Fruit fly (Drosophila melanogaster): ENCODE measurements around the gene spri.

The spri gene

DNA sequence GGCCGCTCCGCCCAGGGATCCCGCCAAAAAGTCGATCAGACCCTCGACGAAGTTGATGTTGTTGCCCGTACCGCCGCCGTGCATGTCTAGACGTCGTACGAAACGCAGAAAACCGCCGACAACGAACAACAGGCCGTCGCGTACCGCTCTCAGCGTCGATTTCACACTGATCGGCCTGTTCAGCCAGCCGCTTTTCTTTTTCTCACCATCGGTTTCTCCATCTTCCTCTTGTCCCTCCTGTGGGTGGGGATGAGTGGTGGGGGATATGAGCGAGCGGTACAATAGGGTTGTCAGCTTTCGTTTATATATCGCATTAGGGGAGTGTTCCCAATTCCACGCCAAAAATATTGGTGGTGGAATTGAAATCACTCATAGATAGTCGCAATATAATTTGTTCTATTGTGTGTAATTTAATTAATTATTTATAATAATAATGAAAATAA is 16.3 kb upstream of the spri start (continued):
- no peak for TF ChIP-seq CG18011 (GFP tag; optimal IDR thresholded peaks at IDR 0.05)
- TF ChIP-seq schlank (tag; optimal IDR thresholded peaks at IDR 0.05) = no peak
- TF ChIP-seq CG9817 (tag; optimal IDR thresholded peaks at IDR 0.05) = peak; percentile 75
- TF ChIP-seq oc (tag; optimal IDR thresholded peaks at IDR 0.05) = no peak
- peak; percentile 22 for TF ChIP-seq MTF-1 (GFP tag; optimal IDR thresholded peaks at IDR 0.05; ENCODE audit: borderline replicate concordance)
- peak; percentile 64 for TF ChIP-seq dysf (GFP tag; IDR thresholded peaks at IDR 0.05)
- no peak for TF ChIP-seq CG7963 (GFP tag; IDR thresholded peaks at IDR 0.05; ENCODE audit: partially characterized antibody)
- no peak for TF ChIP-seq Hand (GFP tag; optimal IDR thresholded peaks at IDR 0.05)
- TF ChIP-seq CG13775 (GFP tag; optimal IDR thresholded peaks at IDR 0.05) = peak; percentile 40
- TF ChIP-seq CG43689 (GFP tag; IDR thresholded peaks at IDR 0.05) = no peak
- TF ChIP-seq CG4424 (GFP tag; optimal IDR thresholded peaks at IDR 0.05) = peak; percentile 31
- TF ChIP-seq CG14667 (GFP tag; IDR thresholded peaks at IDR 0.05) = peak; percentile 45; the same call in 1 of the 2 replicates
- peak; percentile 20 for TF ChIP-seq unpg (GFP tag; optimal IDR thresholded peaks at IDR 0.05)
- peak; percentile 24; the same call in 1 of the 2 replicates for TF ChIP-seq ranshi (GFP tag; IDR thresholded peaks at IDR 0.05)
- no peak for TF ChIP-seq ab (GFP tag; optimal IDR thresholded peaks at IDR 0.05)
- TF ChIP-seq CG2712 (tag; optimal IDR thresholded peaks at IDR 0.05) = peak; percentile 49
- TF ChIP-seq Sox100B (GFP tag; optimal IDR thresholded peaks at IDR 0.05) = peak; percentile 45
- TF ChIP-seq CG33213 (GFP tag; optimal IDR thresholded peaks at IDR 0.05) = no peak
- TF ChIP-seq Drgx (GFP tag; IDR thresholded peaks at IDR 0.05) = no peak
- peak in 1 of 2 experiments; percentile 5 for TF ChIP-seq Trl (optimal IDR thresholded peaks at IDR 0.05)
- TF ChIP-seq Trl (GFP tag; optimal IDR thresholded peaks at IDR 0.05) = no peak
- peak; percentile 28; the same call in 1 of the 2 replicates for TF ChIP-seq CG11085 (GFP tag; IDR thresholded peaks at IDR 0.05)
- peak; percentile 52; the same call in 2 of the 3 replicates for TF ChIP-seq tgo (GFP tag; IDR thresholded peaks at IDR 0.05)
- no peak for TF ChIP-seq pfk (GFP tag; optimal IDR thresholded peaks at IDR 0.05)
- peak; percentile 46; the same call in 2 of the 3 replicates for TF ChIP-seq Dbx (GFP tag; IDR thresholded peaks at IDR 0.05)
- TF ChIP-seq CG34422 (GFP tag; IDR thresholded peaks at IDR 0.05) = peak; percentile 55; the same call in 2 of the 3 replicates
- peak; percentile 32; the same call in 1 of the 2 replicates for TF ChIP-seq HLH3B (GFP tag; IDR thresholded peaks at IDR 0.05)
- peak; percentile 50 for TF ChIP-seq amos (GFP tag; IDR thresholded peaks at IDR 0.05; ENCODE audit: partially characterized antibody)
- TF ChIP-seq Doc2 (GFP tag; IDR thresholded peaks at IDR 0.05) = no peak
- peak; percentile 44 for TF ChIP-seq CG2120 (GFP tag; optimal IDR thresholded peaks at IDR 0.05)
- no peak for TF ChIP-seq Hmx (GFP tag; optimal IDR thresholded peaks at IDR 0.05)
- TF ChIP-seq ERR (GFP tag; optimal IDR thresholded peaks at IDR 0.05) = no peak
- TF ChIP-seq zfh2 (GFP tag; optimal IDR thresholded peaks at IDR 0.05) = no peak
- no peak for TF ChIP-seq mirr (GFP tag; optimal IDR thresholded peaks at IDR 0.05)
- no peak for TF ChIP-seq D19B (GFP tag; optimal IDR thresholded peaks at IDR 0.05)
- TF ChIP-seq CG13287 (GFP tag; IDR thresholded peaks at IDR 0.05; ENCODE audit: partially characterized antibody) = no peak; the same call in 1 of the 2 replicates
- TF ChIP-seq dpn (GFP tag; optimal IDR thresholded peaks at IDR 0.05) = peak in 1 of 2 experiments; percentile 40
- TF ChIP-seq run (tag; optimal IDR thresholded peaks at IDR 0.05) = no peak
- TF ChIP-seq Mrtf (GFP tag; IDR thresholded peaks at IDR 0.05) = peak; percentile 23; the same call in 1 of the 3 replicates
- TF ChIP-seq ind (GFP tag; optimal IDR thresholded peaks at IDR 0.05) = peak; percentile 66
- peak; percentile 1 for TF ChIP-seq HLH54F (GFP tag; optimal IDR thresholded peaks at IDR 0.05)
- peak; percentile 55 for TF ChIP-seq CG3847 (GFP tag; IDR thresholded peaks at IDR 0.05)
- TF ChIP-seq CG8388 (GFP tag; optimal IDR thresholded peaks at IDR 0.05) = peak; percentile 10
- no peak for TF ChIP-seq bab2 (GFP tag; optimal IDR thresholded peaks at IDR 0.05)
- no peak for TF ChIP-seq CG34224 (GFP tag; IDR thresholded peaks at IDR 0.05; ENCODE audit: partially characterized antibody)
- TF ChIP-seq CG10959 (GFP tag; IDR thresholded peaks at IDR 0.05) = peak; percentile 26; the same call in 1 of the 2 replicates
- TF ChIP-seq crol (GFP tag; IDR thresholded peaks at IDR 0.05) = peak; percentile 86
- TF ChIP-seq CG3065 (GFP tag; optimal IDR thresholded peaks at IDR 0.05) = no peak
- no peak for TF ChIP-seq CG3726 (GFP tag; IDR thresholded peaks at IDR 0.05)
- no peak for TF ChIP-seq CG4854 (GFP tag; optimal IDR thresholded peaks at IDR 0.05)
- TF ChIP-seq CG17568 (GFP tag; optimal IDR thresholded peaks at IDR 0.05) = no peak

Data from whole organism, embryonic.